Fruit fly (Drosophila melanogaster) whole organism: Measurements from ENCODE around the gene Desi.

Experiments used
- CG8478 ChIP-seq: fragments of >200 bp; optimal IDR thresholded peaks from 2 replicates; lab custom pipeline; 2018; ENCODE audit warnings: inconsistent platforms
- Dll ChIP-seq: fragments of >200 bp; optimal IDR thresholded peaks from 2 replicates; lab custom pipeline; 2017
- EcR ChIP-seq, 2 experiments: fragments of >200 bp; optimal IDR thresholded peaks; 2 replicates each; lab custom pipeline; 2017; ENCODE audit warnings: missing biosample characterization in 2 of 2, missing genetic modification characterization in 2 of 2, missing genetic modification reagents in 2 of 2
- pan ChIP-seq: fragments of >200 bp; optimal IDR thresholded peaks from 2 replicates; lab custom pipeline; 2017
- psq ChIP-seq: fragments of >200 bp; optimal IDR thresholded peaks from 2 replicates; lab custom pipeline; 2017
- usp ChIP-seq: fragments of >200 bp; optimal IDR thresholded peaks from 2 replicates; lab custom pipeline; 2017; ENCODE audit warnings: missing biosample characterization, missing genetic modification characterization, mixed read lengths

Gene Desi

dm6 chr3R:10779269-10779668 is at the start of gene Desi:
TSS of gene Desi (plus strand) at chr3R:10779569.
- no peak for TF ChIP-seq pan (lab: Kevin White, UChicago)
- TF ChIP-seq usp, result no peak
- no peak for TF ChIP-seq Dll (lab: Kevin White, UChicago)
- no peak for TF ChIP-seq EcR (GFP tag; optimal IDR thresholded peaks at IDR 0.05; lab: Kevin White, UChicago)
- no peak for TF ChIP-seq CG8478 (lab: Kevin White, UChicago)
- TF ChIP-seq psq (lab: Kevin White, UChicago), result no peak

- TF ChIP-seq Dll (lab: Kevin White, UChicago) (no peak), EcR (GFP tag; optimal IDR thresholded peaks at IDR 0.05; lab: Kevin White, UChicago) (no peak), pan (lab: Kevin White, UChicago) (no peak), usp (no peak), psq (lab: Kevin White, UChicago) (no peak), CG8478 (lab: Kevin White, UChicago) (no peak)
These were observed 43.5 kb upstream of the Desi start, which contains the start of gene tomboy20 for dm6 chr3R:10735857-10736256. TSS of gene tomboy20 (minus strand) at chr3R:10735957.

- TF ChIP-seq CG8478 (lab: Kevin White, UChicago) (no peak), Dll (lab: Kevin White, UChicago) (no peak), psq (lab: Kevin White, UChicago) (no peak)
These were observed 31.7 kb upstream of the Desi start for dm6 chr3R:10747650-10748049.

DNA sequence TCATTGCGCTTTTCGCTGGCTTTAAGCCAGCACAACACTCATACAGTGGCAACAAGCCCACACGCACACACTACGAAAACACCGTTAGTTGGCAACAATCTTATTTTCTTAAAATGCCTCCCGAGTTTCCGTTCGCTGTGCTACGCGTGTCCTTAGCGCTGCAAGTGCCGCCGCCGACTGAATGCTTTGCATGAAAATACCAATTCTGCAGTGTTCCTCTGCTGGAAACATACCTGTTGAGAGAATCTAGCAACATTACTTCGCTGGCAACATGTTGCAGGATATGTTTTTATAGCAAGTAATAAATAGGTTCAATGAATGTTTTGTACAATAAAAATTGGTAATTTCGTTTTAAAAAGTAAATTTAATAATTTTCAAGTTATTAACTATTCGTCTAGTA is 28.3 kb upstream of the Desi start, which contains the start of gene TkR86C:
TkR86C (minus strand) TSS at position 168 of the 400 bp plus-strand sequence.
- TF ChIP-seq Dll (lab: Kevin White, UChicago), result no peak
- TF ChIP-seq EcR (GFP tag; optimal IDR thresholded peaks at IDR 0.05; lab: Kevin White, UChicago), result no peak
- TF ChIP-seq CG8478 (lab: Kevin White, UChicago), result no peak
- no peak for TF ChIP-seq usp

DNA sequence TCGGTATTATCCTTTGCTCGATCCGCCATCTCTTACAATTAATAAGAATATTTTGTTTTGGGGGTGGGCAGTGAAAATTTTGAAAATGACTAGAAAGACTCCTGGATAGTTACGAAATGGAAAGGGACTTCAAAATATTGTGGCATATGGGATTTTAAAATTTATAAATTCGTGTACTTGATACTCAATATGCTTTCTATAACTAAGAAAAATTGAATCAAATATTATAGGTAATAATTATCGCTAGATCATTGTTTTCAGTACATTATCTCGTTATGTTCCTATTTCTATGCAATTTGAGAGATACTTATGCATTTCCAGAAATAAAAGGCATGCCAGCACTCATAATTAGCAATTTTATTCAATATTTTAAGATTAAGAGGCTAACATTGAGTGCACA is 23.8 kb upstream of the Desi start, which contains the start of gene CG14691:
CG14691 (minus strand) TSS at position 101 of the 400 bp plus-strand sequence.
- TF ChIP-seq CG8478 (lab: Kevin White, UChicago) (no peak), pan (lab: Kevin White, UChicago) (no peak), usp (no peak), EcR (GFP tag; optimal IDR thresholded peaks at IDR 0.05; lab: Kevin White, UChicago) (no peak), psq (lab: Kevin White, UChicago) (no peak), Dll (lab: Kevin White, UChicago) (no peak)

DNA sequence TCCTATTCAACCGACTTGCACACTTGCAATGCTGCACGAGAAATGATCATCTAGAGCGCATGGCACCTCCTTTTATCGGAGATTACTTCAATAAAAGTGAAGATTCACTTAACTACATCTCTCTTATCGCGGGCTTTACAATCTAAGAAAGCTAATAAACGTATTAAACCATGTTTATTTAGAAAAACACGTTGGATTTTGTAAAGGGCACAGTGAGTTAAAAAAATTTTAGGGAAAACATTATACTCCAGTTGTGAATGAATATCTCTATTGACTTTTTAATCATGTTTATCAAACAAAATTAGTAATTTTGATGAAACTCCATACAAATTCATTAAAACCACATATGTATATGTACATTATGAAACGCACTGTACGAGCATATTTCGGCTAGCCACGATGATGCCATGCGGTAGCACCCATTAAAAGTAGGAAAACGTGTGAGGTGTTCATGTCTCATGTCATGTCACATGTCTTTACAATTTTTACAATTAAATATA is 20.0 kb upstream of the Desi start, which contains the start of gene CG31272:
CG31272 (minus strand) TSS at position 51 of the 500 bp plus-strand sequence.
- TF ChIP-seq psq (lab: Kevin White, UChicago) (no peak), Dll (lab: Kevin White, UChicago) (no peak), usp (no peak), pan (lab: Kevin White, UChicago) (no peak), EcR (GFP tag; optimal IDR thresholded peaks at IDR 0.05; lab: Kevin White, UChicago) (no peak), CG8478 (lab: Kevin White, UChicago) (no peak)

DNA sequence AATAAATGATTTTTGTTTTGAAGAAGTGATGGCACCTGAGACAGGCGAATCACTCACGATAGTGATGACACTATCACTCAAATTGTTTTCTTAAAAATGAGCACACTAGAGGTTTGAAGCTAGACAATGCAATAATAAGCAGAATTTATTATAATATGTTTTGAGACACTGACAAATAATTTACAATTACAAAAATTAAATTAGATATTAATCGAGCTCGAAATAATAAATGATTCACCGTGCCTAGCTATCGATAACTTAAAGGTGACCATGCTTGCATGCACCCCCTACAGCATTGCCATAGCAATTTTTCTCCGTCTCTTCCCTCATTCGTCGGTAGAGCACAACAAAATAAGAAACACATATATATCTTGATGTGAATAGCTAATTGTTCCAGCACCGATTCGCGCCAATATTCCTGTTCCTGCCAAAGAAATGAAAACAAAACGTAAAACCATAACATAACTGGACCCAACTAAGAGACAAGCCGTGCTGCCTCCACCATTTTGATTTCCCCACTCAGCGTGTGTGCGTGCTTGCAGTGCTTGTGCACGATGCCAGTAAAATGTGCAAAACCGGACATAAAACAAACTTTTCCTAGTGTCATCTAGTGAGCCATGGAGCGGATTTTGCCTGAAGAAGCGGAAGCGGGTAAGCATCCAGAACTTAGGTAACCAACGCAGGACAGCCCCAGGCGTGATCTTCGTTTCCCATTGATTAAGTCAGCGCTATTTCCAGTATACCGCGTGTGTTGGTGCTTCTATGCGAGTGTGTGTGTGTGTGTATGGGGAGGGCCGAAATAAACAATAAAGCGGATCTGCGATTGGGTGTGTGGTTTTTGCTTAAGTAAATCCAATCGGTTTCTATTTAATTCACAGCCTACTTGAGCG is 18.2 kb upstream of the Desi start, which contains the start of the genes MED7 and Cap-H2:
MED7 (minus strand) TSS at position 67 of the 890 bp plus-strand sequence.
Cap-H2 (plus strand) TSS at position 345 of the 890 bp plus-strand sequence.
- no peak for TF ChIP-seq EcR (GFP tag; optimal IDR thresholded peaks at IDR 0.05; lab: Kevin White, UChicago)
- peak; percentile 6 for TF ChIP-seq psq (lab: Kevin White, UChicago)

DNA sequence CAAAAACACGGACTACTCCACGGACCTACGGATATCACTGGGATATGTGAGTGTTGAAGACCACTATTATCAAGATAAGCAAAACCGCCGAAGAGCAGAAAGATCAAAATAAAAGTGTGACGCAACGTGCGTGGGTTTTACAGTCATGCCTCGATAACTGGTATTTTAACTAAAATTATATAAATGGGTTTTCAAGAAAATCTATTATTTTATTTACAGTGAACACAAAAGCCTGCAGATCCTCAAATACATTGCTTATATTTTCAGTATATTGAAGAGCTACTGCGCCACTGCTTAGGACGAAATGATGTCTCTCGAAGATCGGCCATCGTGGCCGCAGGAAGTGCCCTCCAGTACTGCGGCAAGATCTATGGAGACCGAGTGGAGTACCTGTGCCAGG is 17.4 kb upstream of the Desi start:
- TF ChIP-seq CG8478 (lab: Kevin White, UChicago), result no peak
- TF ChIP-seq usp, result no peak
- TF ChIP-seq Dll (lab: Kevin White, UChicago), result no peak
- TF ChIP-seq pan (lab: Kevin White, UChicago), result no peak
- no peak for TF ChIP-seq EcR (GFP tag; optimal IDR thresholded peaks at IDR 0.05; lab: Kevin White, UChicago)
- no peak for TF ChIP-seq psq (lab: Kevin White, UChicago)

DNA sequence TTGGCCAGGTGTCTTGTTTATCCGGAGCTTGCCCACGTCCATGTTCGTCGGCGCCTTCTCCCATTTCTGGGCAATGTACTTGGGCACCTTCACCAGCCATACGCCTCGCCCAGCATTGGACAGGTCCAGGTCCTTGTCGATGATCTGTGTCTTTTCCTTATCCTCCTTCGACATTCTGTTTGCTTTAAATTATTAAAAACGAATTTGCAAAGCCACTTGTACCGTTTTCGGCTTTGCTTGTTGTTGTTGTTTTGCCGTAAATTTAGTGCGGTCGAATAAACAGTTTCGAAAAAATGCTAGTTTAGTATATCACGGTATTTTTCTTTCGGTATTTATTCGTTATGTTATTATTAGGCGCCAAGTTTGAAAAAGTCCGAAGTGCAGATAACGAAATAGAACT is 11.8 kb upstream of the Desi start, which contains the start of gene TfIIFbeta:
TfIIFbeta (minus strand) TSS at position 279 of the 400 bp plus-strand sequence.
- TF ChIP-seq Dll (lab: Kevin White, UChicago) (no peak), usp (no peak), EcR (GFP tag; optimal IDR thresholded peaks at IDR 0.05; lab: Kevin White, UChicago) (no peak), psq (lab: Kevin White, UChicago) (no peak), CG8478 (lab: Kevin White, UChicago) (no peak), pan (lab: Kevin White, UChicago) (no peak)

- TF ChIP-seq CG8478 (lab: Kevin White, UChicago) (no peak), Dll (lab: Kevin White, UChicago) (no peak), usp (no peak), pan (lab: Kevin White, UChicago) (no peak), EcR (GFP tag; optimal IDR thresholded peaks at IDR 0.05; lab: Kevin White, UChicago) (no peak), psq (lab: Kevin White, UChicago) (no peak)
These were observed 4.1 kb upstream of the Desi start for dm6 chr3R:10775246-10775645.

DNA sequence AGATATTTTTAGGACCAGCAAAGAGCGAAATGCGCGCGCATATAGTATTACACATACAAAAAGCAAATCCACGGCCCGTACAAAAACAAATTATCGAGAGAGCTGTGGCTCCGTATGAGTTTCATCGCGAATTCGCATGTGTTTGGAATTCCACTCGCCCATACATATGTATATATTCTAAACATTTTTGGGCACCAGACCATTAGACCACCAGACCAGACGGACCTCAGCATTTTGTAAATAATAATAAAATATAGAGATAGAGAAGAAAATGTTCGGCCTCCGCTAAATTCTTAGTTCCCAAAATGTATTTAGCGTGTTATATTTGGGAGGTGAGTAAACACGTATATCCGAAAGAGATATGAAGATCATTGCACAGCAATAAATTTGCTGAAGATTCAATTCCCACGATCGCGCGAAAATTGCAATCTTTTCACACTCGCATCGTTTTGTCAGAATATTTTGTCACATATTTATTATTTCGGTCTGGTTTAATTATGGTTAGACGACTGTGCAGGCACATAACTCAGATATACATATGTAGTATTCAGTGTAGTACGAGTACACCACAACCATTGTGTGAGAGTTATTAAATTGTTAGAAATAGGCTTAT is 3.2 kb upstream of the Desi start:
- TF ChIP-seq CG8478 (lab: Kevin White, UChicago) (no peak), pan (lab: Kevin White, UChicago) (no peak), psq (lab: Kevin White, UChicago) (no peak)
